Fruit fly (Drosophila melanogaster) whole organism, embryonic: ENCODE data around the gene CG44090.

Experiments
- Atf-2 ChIP-seq: fragments of 200-800 bp; sonication (Bioruptor generic); optimal IDR thresholded peaks from 2 replicates; lab custom pipeline; 2016; ENCODE audit warnings: missing biosample characterization, missing genetic modification characterization
- Blimp-1 ChIP-seq: fragments of 200-800 bp; sonication (Bioruptor generic); optimal IDR thresholded peaks from 3 replicates; lab custom pipeline; 2018; ENCODE audit warnings: missing biosample characterization, missing genetic modification characterization, mild to moderate bottlenecking, moderate library complexity, missing genetic modification reagents
- CG10979 ChIP-seq: fragments of 200-800 bp; sonication (Bioruptor generic); optimal IDR thresholded peaks from 2 replicates; lab custom pipeline; 2018; ENCODE audit warnings: missing biosample characterization, mild to moderate bottlenecking, missing genetic modification characterization, moderate library complexity
- CG11398 ChIP-seq: fragments of 200-800 bp; sonication (Bioruptor generic); optimal IDR thresholded peaks from 2 replicates; lab custom pipeline; 2016; ENCODE audit warnings: missing biosample characterization, missing genetic modification characterization
- CG12155 ChIP-seq: fragments of 200-800 bp; sonication (Bioruptor generic); optimal IDR thresholded peaks from 3 replicates; lab custom pipeline; 2016; ENCODE audit warnings: missing biosample characterization, missing genetic modification characterization
- CG1233 ChIP-seq: fragments of 200-800 bp; sonication (Bioruptor generic); optimal IDR thresholded peaks from 4 replicates; lab custom pipeline; 2018; ENCODE audit warnings: missing biosample characterization, mild to moderate bottlenecking, missing genetic modification characterization
- CG13123 ChIP-seq: fragments of 200-800 bp; sonication (Bioruptor generic); optimal IDR thresholded peaks from 2 replicates; lab custom pipeline; 2016; ENCODE audit warnings: missing biosample characterization, missing genetic modification characterization
- CG15514 ChIP-seq: fragments of 200-800 bp; sonication (Bioruptor generic); optimal IDR thresholded peaks from 3 replicates; lab custom pipeline; 2017; ENCODE audit warnings: missing biosample characterization, missing genetic modification characterization, mild to moderate bottlenecking, moderate library complexity, missing genetic modification reagents
- CG16815 ChIP-seq: fragments of 200-800 bp; sonication (Bioruptor generic); optimal IDR thresholded peaks from 3 replicates; lab custom pipeline; 2017; ENCODE audit warnings: missing biosample characterization, mild to moderate bottlenecking, missing genetic modification characterization
- CG17186 ChIP-seq: fragments of 200-800 bp; sonication (Bioruptor generic); optimal IDR thresholded peaks from 3 replicates; lab custom pipeline; 2017; ENCODE audit warnings: missing biosample characterization, missing genetic modification reagents, missing genetic modification characterization
- CG17328 ChIP-seq: fragments of 200-800 bp; sonication (Bioruptor generic); IDR thresholded peaks from 2 replicates; pipeline ENCODE4 v1.3.6; 2022; ENCODE audit warnings: missing biosample characterization, missing genetic modification characterization
- CG17829 ChIP-seq: fragments of 200-800 bp; optimal IDR thresholded peaks from 2 replicates; lab custom pipeline; 2019; ENCODE audit warnings: missing biosample characterization, mild to moderate bottlenecking, missing genetic modification characterization, moderate library complexity
- CG30403 ChIP-seq: fragments of 200-800 bp; sonication (Bioruptor generic); optimal IDR thresholded peaks from 3 replicates; lab custom pipeline; 2016; ENCODE audit warnings: missing biosample characterization, missing genetic modification characterization
- CG34422 ChIP-seq: fragments of 200-800 bp; sonication (Bioruptor generic); IDR thresholded peaks from 3 replicates; pipeline ENCODE4 v1.3.6; 2022; ENCODE audit warnings: missing biosample characterization, missing genetic modification characterization
- CG4820 ChIP-seq: fragments of 200-800 bp; sonication (Bioruptor generic); optimal IDR thresholded peaks from 3 replicates; lab custom pipeline; 2016; ENCODE audit warnings: missing biosample characterization, missing genetic modification characterization
- CG5953 ChIP-seq: fragments of 200-800 bp; sonication (Bioruptor generic); IDR thresholded peaks from 2 replicates; pipeline ENCODE4 v1.3.6; 2022; ENCODE audit warnings: missing biosample characterization, missing genetic modification characterization
- CG6272 ChIP-seq: fragments of 200-800 bp; sonication (Bioruptor generic); IDR thresholded peaks from 2 replicates; pipeline ENCODE4 v1.3.6; 2022; ENCODE audit warnings: missing biosample characterization, missing genetic modification characterization
- CG6791 ChIP-seq: fragments of 200-800 bp; sonication (Bioruptor generic); IDR thresholded peaks from 3 replicates; pipeline ENCODE4 v1.3.6; 2022; ENCODE audit warnings: missing biosample characterization, missing genetic modification characterization; ENCODE audit not compliant: partially characterized antibody
- CG7987 ChIP-seq: fragments of 200-800 bp; sonication (Bioruptor generic); optimal IDR thresholded peaks from 2 replicates; lab custom pipeline; 2018; ENCODE audit warnings: missing biosample characterization, mild to moderate bottlenecking, missing genetic modification characterization, moderate library complexity
- CG9817 ChIP-seq: fragments of 200-800 bp; sonication (Bioruptor generic); optimal IDR thresholded peaks from 2 replicates; lab custom pipeline; 2018; ENCODE audit warnings: missing biosample characterization, mild to moderate bottlenecking, missing genetic modification characterization, moderate library complexity
- CHES-1-like ChIP-seq: fragments of 200-800 bp; sonication (Bioruptor generic); optimal IDR thresholded peaks from 2 replicates; lab custom pipeline; 2016; ENCODE audit warnings: missing biosample characterization, missing genetic modification characterization
- D19B ChIP-seq: fragments of 200-800 bp; sonication (Bioruptor generic); optimal IDR thresholded peaks from 2 replicates; lab custom pipeline; 2017; ENCODE audit warnings: missing biosample characterization, mild to moderate bottlenecking, missing genetic modification characterization
- NfI ChIP-seq: fragments of 200-800 bp; sonication (Bioruptor generic); optimal IDR thresholded peaks from 3 replicates; lab custom pipeline; 2018; ENCODE audit warnings: missing biosample characterization, mild to moderate bottlenecking, missing genetic modification characterization, moderate library complexity
- Taf1 ChIP-seq: fragments of 200-800 bp; sonication (Bioruptor generic); IDR thresholded peaks from 2 replicates; pipeline ENCODE4 v1.3.6; 2022; ENCODE audit warnings: missing biosample characterization, missing genetic modification characterization
- Vsx1 ChIP-seq: fragments of 200-800 bp; sonication (Bioruptor generic); optimal IDR thresholded peaks from 2 replicates; lab custom pipeline; 2017; ENCODE audit warnings: missing biosample characterization, mild to moderate bottlenecking, missing genetic modification characterization, missing genetic modification reagents
- abd-A ChIP-seq: fragments of 200-800 bp; sonication (Bioruptor generic); optimal IDR thresholded peaks from 3 replicates; lab custom pipeline; 2019; ENCODE audit warnings: missing biosample characterization, mild to moderate bottlenecking, missing genetic modification characterization, moderate library complexity
- al ChIP-seq: fragments of 200-800 bp; sonication (Bioruptor generic); IDR thresholded peaks from 2 replicates; pipeline ENCODE4 v1.3.6; 2022; ENCODE audit warnings: missing biosample characterization, missing genetic modification characterization
- aop ChIP-seq: fragments of 200-800 bp; sonication (Bioruptor generic); IDR thresholded peaks from 2 replicates; pipeline ENCODE4 v1.3.6; 2022; ENCODE audit warnings: missing biosample characterization, missing genetic modification characterization
- ash1 ChIP-seq: fragments of 200-800 bp; sonication (Bioruptor generic); optimal IDR thresholded peaks from 2 replicates; lab custom pipeline; 2018; ENCODE audit warnings: missing biosample characterization, mild to moderate bottlenecking, missing genetic modification characterization
- bab2 ChIP-seq: fragments of 200-800 bp; sonication (Bioruptor generic); optimal IDR thresholded peaks from 2 replicates; lab custom pipeline; 2016; ENCODE audit warnings: missing biosample characterization, missing genetic modification characterization
- bowl ChIP-seq: fragments of 200-800 bp; sonication (Bioruptor generic); IDR thresholded peaks from 2 replicates; pipeline ENCODE4 v1.3.6; 2022; ENCODE audit warnings: missing biosample characterization, missing genetic modification characterization
- cas ChIP-seq: fragments of 200-800 bp; sonication (Bioruptor generic); IDR thresholded peaks from 2 replicates; pipeline ENCODE4 v1.3.6; 2022; ENCODE audit warnings: missing biosample characterization, missing genetic modification characterization
- croc ChIP-seq: fragments of 200-800 bp; sonication (Bioruptor generic); conservative IDR thresholded peaks from 3 replicates; pipeline ENCODE4 v1.3.6; 2022; ENCODE audit warnings: missing biosample characterization, missing genetic modification characterization
- dmrt99B ChIP-seq: fragments of 200-800 bp; sonication (Bioruptor generic); optimal IDR thresholded peaks from 2 replicates; lab custom pipeline; 2018; ENCODE audit warnings: missing biosample characterization, mild to moderate bottlenecking, missing genetic modification characterization, moderate library complexity
- dysf ChIP-seq: fragments of 200-800 bp; sonication (Bioruptor generic); IDR thresholded peaks from 3 replicates; pipeline ENCODE4 v1.3.6; 2022; ENCODE audit warnings: missing biosample characterization, missing genetic modification characterization
- fd102C ChIP-seq: fragments of 200-800 bp; sonication (Bioruptor generic); optimal IDR thresholded peaks from 2 replicates; lab custom pipeline; 2018; ENCODE audit warnings: missing biosample characterization, mild to moderate bottlenecking, missing genetic modification characterization, moderate library complexity
- grau ChIP-seq: fragments of 200-800 bp; optimal IDR thresholded peaks from 3 replicates; lab custom pipeline; 2019; ENCODE audit warnings: missing biosample characterization, mild to moderate bottlenecking, missing genetic modification characterization, moderate library complexity
- gt ChIP-seq: fragments of 200-800 bp; sonication (Bioruptor generic); IDR thresholded peaks from 2 replicates; pipeline ENCODE4 v1.3.6; 2022; ENCODE audit warnings: missing biosample characterization, missing genetic modification characterization
- klu ChIP-seq: fragments of 200-800 bp; sonication (Bioruptor generic); IDR thresholded peaks from 2 replicates; pipeline ENCODE4 v1.3.6; 2022; ENCODE audit warnings: missing biosample characterization, missing genetic modification characterization
- mam ChIP-seq: fragments of 200-800 bp; sonication (Bioruptor generic); optimal IDR thresholded peaks from 3 replicates; lab custom pipeline; 2016; ENCODE audit warnings: missing biosample characterization, missing genetic modification characterization
- nau ChIP-seq: fragments of 200-800 bp; sonication (Bioruptor generic); optimal IDR thresholded peaks from 3 replicates; lab custom pipeline; 2017; ENCODE audit warnings: missing biosample characterization, mild to moderate bottlenecking, missing genetic modification characterization, missing genetic modification reagents
- nerfin-1 ChIP-seq: fragments of 200-800 bp; sonication (Bioruptor generic); optimal IDR thresholded peaks from 3 replicates; lab custom pipeline; 2019; ENCODE audit warnings: missing biosample characterization, mild to moderate bottlenecking, missing genetic modification characterization, moderate library complexity
- prd ChIP-seq, 3 experiments: fragments of >200 bp in 2 of 3; fragments of 200-800 bp in 1 of 3; sonication (Bioruptor generic) in 1 of 3; optimal IDR thresholded peaks in 2 of 3; IDR thresholded peaks in 1 of 3; 2 replicates in 2 of 3; 3 replicates in 1 of 3; pipeline versions ENCODE4 v1.3.6 to Lab custom; 2017 to 2022; ENCODE audit warnings: missing biosample characterization in 1 of 3, missing genetic modification characterization in 1 of 3
- pum ChIP-seq: fragments of 200-800 bp; sonication (Bioruptor generic); optimal IDR thresholded peaks from 2 replicates; lab custom pipeline; 2016; ENCODE audit warnings: missing biosample characterization, missing genetic modification characterization
- salm ChIP-seq: fragments of 200-800 bp; sonication (Bioruptor generic); optimal IDR thresholded peaks from 2 replicates; lab custom pipeline; 2018; ENCODE audit warnings: missing biosample characterization, mild to moderate bottlenecking, missing genetic modification characterization
- twi ChIP-seq: fragments of 200-800 bp; optimal IDR thresholded peaks from 2 replicates; lab custom pipeline; 2019; ENCODE audit warnings: missing biosample characterization, mild to moderate bottlenecking, missing genetic modification characterization, moderate library complexity
- usp ChIP-seq: fragments of >200 bp; optimal IDR thresholded peaks from 2 replicates; lab custom pipeline; 2017; ENCODE audit warnings: missing biosample characterization, missing genetic modification characterization
- z ChIP-seq: fragments of 200-800 bp; sonication (Bioruptor generic); IDR thresholded peaks from 3 replicates; pipeline ENCODE4 v1.3.6; 2022; ENCODE audit warnings: missing biosample characterization, missing genetic modification characterization
- zen ChIP-seq: fragments of 200-800 bp; sonication (Bioruptor generic); optimal IDR thresholded peaks from 3 replicates; lab custom pipeline; 2018; ENCODE audit warnings: missing biosample characterization, mild to moderate bottlenecking, missing genetic modification characterization, moderate library complexity

CG44090 gene

dm6 chr3R:17391313-17391845 is 42.9 kb downstream of the CG44090 start, which contains the start of the genes Brf and sds22 (continued):
- TF ChIP-seq CG1233 (GFP tag; lab: Kevin White, UChicago) (peak; percentile 95), cas (GFP tag; lab: Robert Waterston, UW) (peak; percentile 67), nau (peak; percentile 83), CG7987 (peak; percentile 70), CG17829 (peak; percentile 96), aop (GFP tag; lab: Robert Waterston, UW) (peak; percentile 60; the same call in 1 of the 2 replicates), grau (tag; lab: Kevin White, UChicago) (peak; percentile 95), CG6272 (GFP tag; lab: Robert Waterston, UW) (peak; percentile 96), D19B (peak; percentile 87), usp (GFP tag; lab: Kevin White, UChicago) (no peak), pum (GFP tag; lab: Kevin White, UChicago) (peak; percentile 96), CG12155 (GFP tag; lab: Kevin White, UChicago) (peak; percentile 96), z (peak; percentile 41; the same call in 1 of the 3 replicates), CG5953 (GFP tag; lab: Robert Waterston, UW) (peak; percentile 27; the same call in 1 of the 2 replicates), croc (GFP tag; lab: Robert Waterston, UW) (peak; percentile 93), gt (GFP tag; lab: Robert Waterston, UW) (peak; percentile 85), CG17328 (GFP tag; lab: Robert Waterston, UW) (peak; percentile 86), CG13123 (GFP tag; lab: Kevin White, UChicago) (peak; percentile 94), fd102C (peak; percentile 67), klu (peak; percentile 94), Vsx1 (GFP tag; lab: Kevin White, UChicago) (peak; percentile 80), Blimp-1 (GFP tag; lab: Kevin White, UChicago) (peak; percentile 91), CG30403 (GFP tag; lab: Kevin White, UChicago) (peak; percentile 98), dysf (GFP tag; lab: Robert Waterston, UW) (peak; percentile 96), CG17186 (GFP tag; lab: Kevin White, UChicago) (peak; percentile 88), dmrt99B (peak; percentile 93), CG11398 (GFP tag; lab: Kevin White, UChicago) (peak; percentile 90), prd (optimal IDR thresholded peaks at IDR 0.05; lab: Kevin White, UChicago) (no peak), prd (GFP tag; IDR thresholded peaks at IDR 0.05; lab: Robert Waterston, UW) (peak; percentile 97), Atf-2 (GFP tag; lab: Kevin White, UChicago) (peak; percentile 94), zen (tag; lab: Kevin White, UChicago) (peak; percentile 96), CG4820 (GFP tag; lab: Kevin White, UChicago) (peak; percentile 96), Taf1 (GFP tag; lab: Robert Waterston, UW) (peak; percentile 74), CG16815 (GFP tag; lab: Kevin White, UChicago) (peak; percentile 95), nerfin-1 (tag; lab: Kevin White, UChicago) (peak; percentile 93), twi (peak; percentile 94), bab2 (GFP tag; lab: Kevin White, UChicago) (peak; percentile 97), NfI (peak; percentile 96), abd-A (tag; lab: Kevin White, UChicago) (no peak), bowl (peak; percentile 42; the same call in 1 of the 2 replicates), CG34422 (peak; percentile 97), mam (peak; percentile 97), CG6791 (0 out of 3 replicates have a peak, but pooled peaks have one; percentile 40), al (GFP tag; lab: Robert Waterston, UW) (peak; percentile 92), ash1 (peak; percentile 15), CG9817 (tag; lab: Kevin White, UChicago) (peak; percentile 98), CG10979 (tag; lab: Kevin White, UChicago) (peak; percentile 92), salm (peak; percentile 78), CHES-1-like (GFP tag; lab: Kevin White, UChicago) (peak; percentile 93), CG15514 (GFP tag; lab: Kevin White, UChicago) (peak; percentile 87)
